Fruit fly (Drosophila melanogaster): ENCODE data around the gene Cyp6a16.

Cyp6a16 gene

dm6 chr2L:5617896-5618505, 5.6 kb downstream of the Cyp6a16 start, which contains the start of gene DIP-eta:
DIP-eta (minus strand) TSS chr2L:5617946.
- TF ChIP-seq CG5245 (GFP tag; optimal IDR thresholded peaks at IDR 0.05) (no peak), zen (tag; optimal IDR thresholded peaks at IDR 0.05) (no peak), Gug (GFP tag; IDR thresholded peaks at IDR 0.05) (no peak), B-H2 (GFP tag; optimal IDR thresholded peaks at IDR 0.05) (no peak), CG2712 (tag; optimal IDR thresholded peaks at IDR 0.05) (no peak), ranshi (GFP tag; IDR thresholded peaks at IDR 0.05) (no peak), CG17186 (GFP tag; optimal IDR thresholded peaks at IDR 0.05) (no peak), shn (GFP tag; optimal IDR thresholded peaks at IDR 0.05) (no peak), odd (GFP tag; optimal IDR thresholded peaks at IDR 0.05) (no peak), CG3407 (GFP tag; optimal IDR thresholded peaks at IDR 0.05) (no peak), CG34422 (GFP tag; IDR thresholded peaks at IDR 0.05) (no peak), CG2199 (GFP tag; IDR thresholded peaks at IDR 0.05) (no peak), CG7372 (GFP tag; IDR thresholded peaks at IDR 0.05) (no peak), CG15011 (GFP tag; optimal IDR thresholded peaks at IDR 0.05) (no peak), fru (optimal IDR thresholded peaks at IDR 0.05) (no peak), Dll (GFP tag; IDR thresholded peaks at IDR 0.05; ENCODE audit: partially characterized antibody) (no peak), cwo (GFP tag; optimal IDR thresholded peaks at IDR 0.05) (no peak), CG10979 (tag; optimal IDR thresholded peaks at IDR 0.05) (no peak), bigmax (GFP tag; optimal IDR thresholded peaks at IDR 0.05) (no peak), slbo (GFP tag; IDR thresholded peaks at IDR 0.05) (no peak), CG6272 (GFP tag; IDR thresholded peaks at IDR 0.05) (no peak), CG34376 (GFP tag; optimal IDR thresholded peaks at IDR 0.05) (peak; percentile 30), CG7987 (GFP tag; optimal IDR thresholded peaks at IDR 0.05) (no peak), CG8478 (optimal IDR thresholded peaks at IDR 0.05) (no peak), nau (GFP tag; optimal IDR thresholded peaks at IDR 0.05) (no peak), CG14860 (GFP tag; IDR thresholded peaks at IDR 0.05; ENCODE audit: partially characterized antibody) (no peak), amos (GFP tag; IDR thresholded peaks at IDR 0.05; ENCODE audit: partially characterized antibody) (peak; percentile 9; the same call in 1 of the 2 replicates), Deaf1 (tag; optimal IDR thresholded peaks at IDR 0.05) (peak; percentile 98), CHES-1-like (GFP tag; optimal IDR thresholded peaks at IDR 0.05) (no peak), pfk (GFP tag; optimal IDR thresholded peaks at IDR 0.05) (no peak), Nf-YA (GFP tag; IDR thresholded peaks at IDR 0.05) (peak; percentile 25; the same call in 1 of the 2 replicates), cg (GFP tag; optimal IDR thresholded peaks at IDR 0.05) (peak; percentile 12), bowl (GFP tag; IDR thresholded peaks at IDR 0.05) (no peak), gt (GFP tag; IDR thresholded peaks at IDR 0.05) (no peak), Asciz (GFP tag; optimal IDR thresholded peaks at IDR 0.05) (no peak), CG3065 (GFP tag; optimal IDR thresholded peaks at IDR 0.05) (no peak), lov (optimal IDR thresholded peaks at IDR 0.05) (no peak), lov (GFP tag; IDR thresholded peaks at IDR 0.05) (no peak), gsb-n (tag; optimal IDR thresholded peaks at IDR 0.05) (no peak), Antp (GFP tag; optimal IDR thresholded peaks at IDR 0.05) (no peak), stwl (tag; optimal IDR thresholded peaks at IDR 0.05) (no peak), CG7928 (GFP tag; optimal IDR thresholded peaks at IDR 0.05) (no peak), Drgx (GFP tag; IDR thresholded peaks at IDR 0.05) (peak; percentile 68), zen2 (GFP tag; IDR thresholded peaks at IDR 0.05; ENCODE audit: partially characterized antibody) (no peak), NfI (GFP tag; optimal IDR thresholded peaks at IDR 0.05) (no peak), CG4707 (GFP tag; optimal IDR thresholded peaks at IDR 0.05) (no peak), Vsx1 (GFP tag; optimal IDR thresholded peaks at IDR 0.05) (no peak), CG10321 (GFP tag; IDR thresholded peaks at IDR 0.05) (no peak), tio (GFP tag; optimal IDR thresholded peaks at IDR 0.05) (no peak), CG17568 (GFP tag; optimal IDR thresholded peaks at IDR 0.05) (no peak), tin (GFP tag; optimal IDR thresholded peaks at IDR 0.05) (no peak)

All from whole organism, embryonic.